7 worm cellular contexts compared by ENCODE assay signal in the genomic region with DNA sequence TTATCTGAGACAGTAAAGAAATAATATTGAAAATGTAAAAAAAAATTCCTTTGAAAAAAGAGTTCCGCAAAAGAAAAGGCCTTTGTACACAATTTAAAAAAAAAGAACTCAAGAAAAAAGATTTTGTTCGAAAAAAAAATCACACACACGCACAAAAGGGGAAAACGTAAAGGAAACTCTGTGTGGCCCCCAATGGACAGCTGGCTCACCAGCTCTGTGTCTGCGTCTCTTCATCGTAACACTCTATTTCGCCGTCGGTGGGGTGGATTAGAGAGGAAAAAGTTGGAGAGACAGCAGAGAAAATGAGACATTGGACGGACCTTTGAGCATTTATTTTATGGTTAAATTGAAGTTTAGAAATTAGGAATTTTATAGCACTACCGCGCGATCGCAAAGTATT.
TF ChIP-seq lines count a peak whose summit lies in the region.

No protein-coding gene starts in this region.

TF ChIP-seq in whole organism, L1 larva, 84 proteins besides CTCF, POLR2A, EP300 and RAD21 (continues in another document):
- TF ChIP-seq aly-2 (tag; optimal IDR thresholded peaks at IDR 0.05; lab: Kevin White, UChicago) = no peak
- peak; percentile 35 to 39 for TF ChIP-seq efl-1 (optimal IDR thresholded peaks at IDR 0.05; lab: Kevin White, UChicago)
- peak; percentile 31 to 84 for TF ChIP-seq efl-1 (GFP tag; optimal IDR thresholded peaks at IDR 0.05 in 1 of 2; lab: Kevin White, UChicago)
- TF ChIP-seq F16B12.6 (tag; optimal IDR thresholded peaks at IDR 0.05; lab: Kevin White, UChicago) = no peak
- peak; percentile 33 for TF ChIP-seq nhr-71 (tag; optimal IDR thresholded peaks at IDR 0.05; lab: Kevin White, UChicago)
- TF ChIP-seq nhr-85 (tag; lab: Kevin White, UChicago) = no peak
- peak in 1 of 2 experiments; percentile 25 for TF ChIP-seq lin-35 (GFP tag; optimal IDR thresholded peaks at IDR 0.05; lab: Kevin White, UChicago)
- TF ChIP-seq pax-3 (tag; optimal IDR thresholded peaks at IDR 0.05; lab: Kevin White, UChicago) = no peak
- TF ChIP-seq C04F5.9 (tag; optimal IDR thresholded peaks at IDR 0.05; lab: Kevin White, UChicago) = no peak
- TF ChIP-seq snu-23 (GFP tag; optimal IDR thresholded peaks at IDR 0.05; lab: Kevin White, UChicago) = peak; percentile 23
- no peak for TF ChIP-seq lin-13 (GFP tag; optimal IDR thresholded peaks at IDR 0.05; lab: Kevin White, UChicago)
- TF ChIP-seq unc-62 (GFP tag; optimal IDR thresholded peaks at IDR 0.05; lab: Kevin White, UChicago) = no peak
- TF ChIP-seq ama-1 (optimal IDR thresholded peaks at IDR 0.05; lab: Kevin White, UChicago) = no peak

TF ChIP-seq in whole organism, L2 larva, 48 proteins besides CTCF, POLR2A, EP300 and RAD21:
- TF ChIP-seq C34F6.9 (tag; optimal IDR thresholded peaks at IDR 0.05; lab: Kevin White, UChicago) = peak; percentile 22
- no peak for TF ChIP-seq unc-39 (tag; optimal IDR thresholded peaks at IDR 0.05; lab: Kevin White, UChicago)
- peak; percentile 48 for TF ChIP-seq unc-55 (GFP tag; optimal IDR thresholded peaks at IDR 0.05; lab: Kevin White, UChicago)

TF ChIP-seq in whole organism, L3 larva, 47 proteins besides CTCF, POLR2A, EP300 and RAD21:
- peak; percentile 64 for TF ChIP-seq hmg-11 (tag; optimal IDR thresholded peaks at IDR 0.05; lab: Kevin White, UChicago)
- no peak for TF ChIP-seq unc-62 (GFP tag; optimal IDR thresholded peaks at IDR 0.05; lab: Kevin White, UChicago)
- peak; percentile 50 for TF ChIP-seq nfya-1 (tag; optimal IDR thresholded peaks at IDR 0.05; lab: Kevin White, UChicago; ENCODE audit: insufficient read depth)

TF ChIP-seq in whole organism, L4 larva, 104 proteins besides CTCF, POLR2A, EP300 and RAD21:
- TF ChIP-seq hmg-1.1 (GFP tag; IDR thresholded peaks at IDR 0.05; lab: Robert Waterston, UW) = 0 out of 2 replicates have a peak, but pooled peaks have one; percentile 31
- no peak for TF ChIP-seq ztf-11 (tag; optimal IDR thresholded peaks at IDR 0.05; lab: Kevin White, UChicago)
- no peak for TF ChIP-seq tra-1 (GFP tag; IDR thresholded peaks at IDR 0.05; lab: Robert Waterston, UW)
- no peak for TF ChIP-seq zip-2 (tag; optimal IDR thresholded peaks at IDR 0.05; lab: Kevin White, UChicago)
- no peak for TF ChIP-seq attf-4 (tag; optimal IDR thresholded peaks at IDR 0.05; lab: Kevin White, UChicago)
- TF ChIP-seq aha-1 (tag; lab: Kevin White, UChicago) = no peak
- TF ChIP-seq mdl-1 (tag; optimal IDR thresholded peaks at IDR 0.05; lab: Kevin White, UChicago) = no peak
- TF ChIP-seq pqm-1 (tag; optimal IDR thresholded peaks at IDR 0.05; lab: Kevin White, UChicago) = no peak
- 0 out of 2 replicates have a peak, but pooled peaks have one; percentile 14 for TF ChIP-seq snpc-1.2 (GFP tag; IDR thresholded peaks at IDR 0.05; lab: Robert Waterston, UW)
- no peak for TF ChIP-seq T20F7.1 (GFP tag; optimal IDR thresholded peaks at IDR 0.05; lab: Kevin White, UChicago)
- TF ChIP-seq nhr-111 (GFP tag; optimal IDR thresholded peaks at IDR 0.05; lab: Kevin White, UChicago) = no peak

TF ChIP-seq in whole organism, late embryonic, 69 proteins besides CTCF, POLR2A, EP300 and RAD21:
- TF ChIP-seq nfya-1 (tag; optimal IDR thresholded peaks at IDR 0.05; lab: Kevin White, UChicago) = peak; percentile 73
- TF ChIP-seq unc-3 (GFP tag; conservative IDR thresholded peaks at IDR 0.05; lab: Robert Waterston, UW) = no peak
- no peak for TF ChIP-seq unc-3 (tag; optimal IDR thresholded peaks at IDR 0.05; lab: Kevin White, UChicago)
- TF ChIP-seq ceh-22 (tag; optimal IDR thresholded peaks at IDR 0.05; lab: Kevin White, UChicago) = no peak
TF ChIP-seq in whole organism, late embryonic: peak in this region for 1.

TF ChIP-seq in whole organism, mixed stage, embryonic, 35 proteins besides CTCF, POLR2A, EP300 and RAD21:
- TF ChIP-seq unc-120 (tag; optimal IDR thresholded peaks at IDR 0.05; lab: Kevin White, UChicago; ENCODE audit: poor library complexity, severe bottlenecking) (peak; percentile 93), hlh-1 (tag; optimal IDR thresholded peaks at IDR 0.05; lab: Kevin White, UChicago) (peak; percentile 78), cnd-1 (tag; optimal IDR thresholded peaks at IDR 0.05; lab: Kevin White, UChicago) (peak; percentile 79), nhr-76 (tag; optimal IDR thresholded peaks at IDR 0.05; lab: Kevin White, UChicago) (no peak), mls-2 (tag; optimal IDR thresholded peaks at IDR 0.05; lab: Kevin White, UChicago) (no peak), lin-32 (GFP tag; optimal IDR thresholded peaks at IDR 0.05; lab: Kevin White, UChicago) (peak; percentile 86), nhr-237 (tag; optimal IDR thresholded peaks at IDR 0.05; lab: Kevin White, UChicago) (no peak)

TF ChIP-seq in whole organism, young adult, 124 proteins besides CTCF, POLR2A, EP300 and RAD21:
- TF ChIP-seq F55B11.4 (tag; optimal IDR thresholded peaks at IDR 0.05; lab: Kevin White, UChicago; ENCODE audit: borderline replicate concordance, insufficient read depth) = no peak
- peak; percentile 79 for TF ChIP-seq hmg-1.2 (GFP tag; IDR thresholded peaks at IDR 0.05; lab: Robert Waterston, UW)
- TF ChIP-seq nhr-179 (tag; optimal IDR thresholded peaks at IDR 0.05; lab: Kevin White, UChicago) = no peak
- TF ChIP-seq snpc-4 (GFP tag; optimal IDR thresholded peaks at IDR 0.05; lab: Kevin White, UChicago) = no peak
- TF ChIP-seq snpc-4 (tag; optimal IDR thresholded peaks at IDR 0.05; lab: Kevin White, UChicago) = no peak
- TF ChIP-seq lin-35 (GFP tag; optimal IDR thresholded peaks at IDR 0.05; lab: Kevin White, UChicago) = no peak
- TF ChIP-seq ceh-91 (GFP tag; IDR thresholded peaks at IDR 0.05; lab: Robert Waterston, UW) = no peak
- no peak for TF ChIP-seq lin-54 (GFP tag; optimal IDR thresholded peaks at IDR 0.05; lab: Kevin White, UChicago)
